Worm (Caenorhabditis elegans) whole organism, L3 larva: ENCODE data around the gene sdz-9.
A peak's percentile ranks its signal among the peaks of the same experiment; 100 is the strongest.

Source experiments
- R02D3.7 ChIP-seq: fragments of 150-350 bp; optimal IDR thresholded peaks from 2 replicates; lab custom pipeline; 2014; ENCODE audit warnings: missing biosample characterization, missing genetic modification characterization
- ZK546.5 ChIP-seq: sonication (generic microtip); optimal IDR thresholded peaks from 2 replicates; lab custom pipeline; 2017; ENCODE audit warnings: missing biosample characterization, missing genetic modification characterization
- aly-2 ChIP-seq: fragments of 150-350 bp; optimal IDR thresholded peaks from 2 replicates; lab custom pipeline; 2014; ENCODE audit warnings: missing biosample characterization, missing genetic modification characterization
- ama-1 ChIP-seq: fragments of 150-350 bp; optimal IDR thresholded peaks from 2 replicates; lab custom pipeline; 2018
- ceh-16 ChIP-seq: sonication (generic microtip); optimal IDR thresholded peaks from 2 replicates; lab custom pipeline; 2017; ENCODE audit warnings: missing biosample characterization, missing genetic modification characterization
- ceh-28 ChIP-seq: fragments of 150-350 bp; optimal IDR thresholded peaks from 2 replicates; lab custom pipeline; 2014; ENCODE audit warnings: missing biosample characterization, missing genetic modification reagents, missing genetic modification characterization
- ceh-82 ChIP-seq: fragments of 150-350 bp; optimal IDR thresholded peaks from 2 replicates; lab custom pipeline; 2014; ENCODE audit warnings: missing biosample characterization, missing genetic modification characterization
- ceh-9 ChIP-seq: sonication (generic microtip); optimal IDR thresholded peaks from 2 replicates; lab custom pipeline; 2018; ENCODE audit warnings: missing biosample characterization, missing genetic modification characterization
- daf-12 ChIP-seq: fragments of 150-350 bp; optimal IDR thresholded peaks from 2 replicates; lab custom pipeline; 2014; ENCODE audit warnings: missing biosample characterization, missing genetic modification reagents, missing genetic modification characterization
- egl-27 ChIP-seq: sonication (generic microtip); optimal IDR thresholded peaks from 4 replicates; lab custom pipeline; 2017; ENCODE audit warnings: missing biosample characterization, missing genetic modification reagents, missing genetic modification characterization
- egl-5 ChIP-seq: fragments of 150-350 bp; optimal IDR thresholded peaks from 2 replicates; lab custom pipeline; 2017; ENCODE audit warnings: missing biosample characterization, missing genetic modification reagents, missing genetic modification characterization, inconsistent platforms
- elt-2 ChIP-seq: sonication (generic microtip); optimal IDR thresholded peaks from 2 replicates; lab custom pipeline; 2016; ENCODE audit warnings: missing genetic modification reagents, mild to moderate bottlenecking, missing genetic modification characterization, missing compliant biosample characterization
- elt-3 ChIP-seq, 3 experiments: fragments of 150-350 bp in 1 of 3; sonication (generic microtip) in 2 of 3; optimal IDR thresholded peaks; 2 replicates in 2 of 3; 4 replicates in 1 of 3; lab custom pipeline; 2014 to 2017; ENCODE audit warnings: missing biosample characterization in 3 of 3, missing genetic modification characterization in 3 of 3
- eor-1 ChIP-seq, 2 experiments: fragments of 150-350 bp; optimal IDR thresholded peaks; 2 replicates each; lab custom pipeline; 2014 to 2018; ENCODE audit warnings: missing biosample characterization in 2 of 2, missing genetic modification characterization in 2 of 2
- fkh-2 ChIP-seq: fragments of 150-350 bp; optimal IDR thresholded peaks from 2 replicates; lab custom pipeline; 2014; ENCODE audit warnings: missing biosample characterization, missing genetic modification reagents, missing genetic modification characterization
- hmg-11 ChIP-seq: sonication (generic microtip); optimal IDR thresholded peaks from 2 replicates; lab custom pipeline; 2016; ENCODE audit warnings: missing genetic modification characterization, missing compliant biosample characterization
- lin-15B ChIP-seq: fragments of 150-350 bp; optimal IDR thresholded peaks from 2 replicates; lab custom pipeline; 2014; ENCODE audit warnings: missing biosample characterization, missing genetic modification characterization
- lin-39 ChIP-seq: fragments of 150-350 bp; optimal IDR thresholded peaks from 2 replicates; lab custom pipeline; 2018; ENCODE audit warnings: missing biosample characterization, missing genetic modification reagents, missing genetic modification characterization
- lsy-12 ChIP-seq: sonication (generic microtip); optimal IDR thresholded peaks from 2 replicates; lab custom pipeline; 2016; ENCODE audit warnings: mild to moderate bottlenecking, missing genetic modification characterization, missing compliant biosample characterization
- mml-1 ChIP-seq: fragments of 150-350 bp; sonication (generic microtip); optimal IDR thresholded peaks from 3 replicates; lab custom pipeline; 2014; ENCODE audit warnings: missing biosample characterization, missing genetic modification characterization
- nhr-11 ChIP-seq: fragments of 150-350 bp; optimal IDR thresholded peaks from 2 replicates; lab custom pipeline; 2014; ENCODE audit warnings: missing biosample characterization, missing genetic modification characterization
- nhr-23 ChIP-seq: fragments of 150-350 bp; optimal IDR thresholded peaks from 2 replicates; lab custom pipeline; 2014; ENCODE audit warnings: missing biosample characterization, missing genetic modification reagents, missing genetic modification characterization
- nhr-28 ChIP-seq: fragments of 150-350 bp; optimal IDR thresholded peaks from 2 replicates; lab custom pipeline; 2014; ENCODE audit warnings: missing biosample characterization, missing genetic modification characterization
- nhr-43 ChIP-seq: sonication (generic microtip); optimal IDR thresholded peaks from 2 replicates; lab custom pipeline; 2016; ENCODE audit warnings: mild to moderate bottlenecking, missing genetic modification characterization, missing compliant biosample characterization; ENCODE audit not compliant: poor library complexity, severe bottlenecking
- nhr-67 ChIP-seq: fragments of 150-350 bp; optimal IDR thresholded peaks from 2 replicates; lab custom pipeline; 2014; ENCODE audit warnings: missing biosample characterization, missing genetic modification characterization
- nhr-76 ChIP-seq: fragments of 150-350 bp; sonication (generic microtip); optimal IDR thresholded peaks from 5 replicates; lab custom pipeline; 2014; ENCODE audit warnings: missing biosample characterization, missing genetic modification characterization
- nhr-77 ChIP-seq: fragments of 150-350 bp; optimal IDR thresholded peaks from 2 replicates; lab custom pipeline; 2014; ENCODE audit warnings: missing biosample characterization, missing genetic modification characterization
- pqm-1 ChIP-seq: fragments of 150-350 bp; optimal IDR thresholded peaks from 2 replicates; lab custom pipeline; 2017; ENCODE audit warnings: missing biosample characterization, missing genetic modification characterization, inconsistent platforms
- snpc-4 ChIP-seq: fragments of 150-350 bp; optimal IDR thresholded peaks from 2 replicates; lab custom pipeline; 2014; ENCODE audit warnings: missing biosample characterization, missing genetic modification characterization
- tbx-2 ChIP-seq: sonication (generic microtip); optimal IDR thresholded peaks from 2 replicates; lab custom pipeline; 2016; ENCODE audit warnings: mild to moderate bottlenecking, missing genetic modification characterization, missing compliant biosample characterization
- unc-39 ChIP-seq: sonication (generic microtip); optimal IDR thresholded peaks from 4 replicates; lab custom pipeline; 2017; ENCODE audit warnings: missing biosample characterization, missing genetic modification characterization
- zag-1 ChIP-seq: fragments of 150-350 bp; optimal IDR thresholded peaks from 2 replicates; lab custom pipeline; 2014; ENCODE audit warnings: missing biosample characterization, missing genetic modification characterization
- ztf-11 ChIP-seq: fragments of 150-350 bp; optimal IDR thresholded peaks from 2 replicates; lab custom pipeline; 2014; ENCODE audit warnings: missing biosample characterization, missing genetic modification characterization

sdz-9 gene

ce11 chrII:2756351-2756750, 17.1 kb downstream of the sdz-9 start:
- no peak for TF ChIP-seq ceh-28
- TF ChIP-seq eor-1 (tag; optimal IDR thresholded peaks at IDR 0.05; lab: Kevin White, UChicago): no peak
- no peak for TF ChIP-seq ZK546.5 (tag; lab: Kevin White, UChicago)
- TF ChIP-seq egl-27 (tag; lab: Kevin White, UChicago): no peak
- no peak for TF ChIP-seq nhr-43 (tag; lab: Kevin White, UChicago)

- TF ChIP-seq lsy-12 (tag; lab: Kevin White, UChicago) (no peak), eor-1 (tag; optimal IDR thresholded peaks at IDR 0.05; lab: Kevin White, UChicago) (no peak), tbx-2 (no peak), elt-3 (tag; optimal IDR thresholded peaks at IDR 0.05; lab: Kevin White, UChicago) (no peak), egl-5 (tag; lab: Kevin White, UChicago) (no peak), nhr-76 (no peak), nhr-28 (tag; lab: Kevin White, UChicago) (no peak), ceh-9 (tag; lab: Kevin White, UChicago) (no peak), ceh-82 (tag; lab: Kevin White, UChicago) (no peak)
Observed at ce11 chrII:2754595-2754994, 18.8 kb downstream of the sdz-9 start.

DNA sequence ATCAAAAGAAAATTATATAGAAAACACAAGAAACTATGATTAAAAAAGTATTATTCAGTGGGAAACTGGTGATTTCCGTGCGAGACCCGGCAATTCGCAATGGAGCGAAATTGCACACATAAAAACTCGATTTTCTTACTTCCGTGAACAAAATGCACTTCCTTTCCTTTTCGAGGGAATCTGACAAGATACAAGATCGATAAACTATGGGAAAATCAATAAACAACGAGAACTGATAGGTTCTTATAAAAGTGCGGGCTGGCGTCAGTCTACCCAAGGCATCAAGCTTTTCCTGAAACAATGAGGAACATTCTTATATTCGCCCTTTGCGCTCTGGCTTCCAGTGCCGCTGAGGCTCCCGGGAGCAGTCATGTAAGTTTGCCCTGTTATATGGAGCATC, 20.4 kb downstream of the sdz-9 start, which contains the start of gene F29A7.3:
Gene F29A7.3, plus strand, starts transcription at position 301 of the 400 bp plus-strand sequence.
- TF ChIP-seq nhr-11 (no peak), tbx-2 (no peak), unc-39 (tag; lab: Kevin White, UChicago) (no peak), nhr-67 (tag; lab: Kevin White, UChicago) (no peak), nhr-43 (tag; lab: Kevin White, UChicago) (no peak), R02D3.7 (no peak), pqm-1 (no peak), eor-1 (tag; optimal IDR thresholded peaks at IDR 0.05; lab: Kevin White, UChicago) (no peak), nhr-28 (tag; lab: Kevin White, UChicago) (no peak), fkh-2 (tag; lab: Kevin White, UChicago) (no peak), hmg-11 (tag; lab: Kevin White, UChicago) (no peak), aly-2 (tag; lab: Kevin White, UChicago) (no peak)

DNA sequence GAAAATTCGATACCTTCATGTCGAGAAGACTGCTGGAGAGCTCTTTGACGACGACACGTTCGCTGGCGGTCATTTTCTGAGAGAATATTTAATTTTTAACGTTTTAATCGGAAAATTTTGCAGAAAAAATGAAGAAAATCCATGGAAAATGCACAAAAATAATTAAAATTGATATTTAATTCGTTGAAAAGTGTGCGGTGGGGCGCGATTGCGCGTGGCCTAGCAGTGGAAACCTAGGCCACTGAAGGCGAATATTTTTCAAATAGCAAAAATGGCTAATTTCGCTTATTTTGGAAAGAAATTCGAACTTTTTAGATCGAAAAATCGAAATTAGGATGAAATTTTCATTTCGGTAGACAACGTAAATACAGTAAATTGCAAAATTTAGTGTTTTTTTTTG, 20.9 kb downstream of the sdz-9 start, which contains the start of gene F29A7.6:
Gene F29A7.6, minus strand, starts transcription at position 76 of the 400 bp plus-strand sequence.
- TF ChIP-seq ZK546.5 (tag; lab: Kevin White, UChicago): no peak
- no peak for TF ChIP-seq ceh-9 (tag; lab: Kevin White, UChicago)
- TF ChIP-seq R02D3.7: peak; percentile 12
- TF ChIP-seq lin-15B (tag; lab: Kevin White, UChicago): peak; percentile 79
- TF ChIP-seq lin-39 (tag; lab: Kevin White, UChicago): peak; percentile 38
- TF ChIP-seq nhr-23 (tag; lab: Kevin White, UChicago): peak; percentile 30
- TF ChIP-seq pqm-1: peak; percentile 12
- no peak for TF ChIP-seq zag-1
- peak; percentile 71 for TF ChIP-seq snpc-4 (tag; lab: Kevin White, UChicago)
- peak; percentile 25 for TF ChIP-seq elt-2 (tag; lab: Kevin White, UChicago)
- TF ChIP-seq nhr-28 (tag; lab: Kevin White, UChicago): no peak
- no peak for TF ChIP-seq ztf-11 (tag; lab: Kevin White, UChicago)
- TF ChIP-seq eor-1 (tag; optimal IDR thresholded peaks at IDR 0.05; lab: Kevin White, UChicago): no peak
- TF ChIP-seq mml-1: no peak
- peak; percentile 47 for TF ChIP-seq nhr-43 (tag; lab: Kevin White, UChicago)
- TF ChIP-seq daf-12 (tag; lab: Kevin White, UChicago): no peak
- TF ChIP-seq elt-3 (tag; optimal IDR thresholded peaks at IDR 0.05; lab: Kevin White, UChicago): no peak

ce11 chrII:2751278-2751677, 22.2 kb downstream of the sdz-9 start:
- TF ChIP-seq ceh-16 (tag; lab: Kevin White, UChicago): no peak
- peak; percentile 14 for TF ChIP-seq elt-2 (tag; lab: Kevin White, UChicago)

- TF ChIP-seq ama-1 (lab: Kevin White, UChicago): no peak
- TF ChIP-seq elt-2 (tag; lab: Kevin White, UChicago): peak; percentile 64
- TF ChIP-seq nhr-77 (tag; lab: Kevin White, UChicago): no peak
- TF ChIP-seq pqm-1: peak; percentile 58
- TF ChIP-seq, all 47 proteins: peak for 2
Observed at ce11 chrII:2749595-2750048, 23.8 kb downstream of the sdz-9 start, which contains the start of gene F29A7.4. Gene F29A7.4 (plus strand): TSS chrII:2749998.
